Worm (Caenorhabditis elegans) whole organism, young adult: ENCODE data around the gene swan-2.

ENCODE experiments used
- ama-1 ChIP-seq, 3 experiments: fragments of 150-350 bp in 1 of 3; sonication (generic microtip) in 2 of 3; optimal IDR thresholded peaks; 2 replicates each; lab custom pipeline; 2014 to 2018; ENCODE audit warnings: missing biosample characterization in 2 of 3, missing genetic modification characterization in 2 of 3, missing genetic modification reagents in 2 of 3
- dpl-1 ChIP-seq: fragments of 150-350 bp; optimal IDR thresholded peaks from 2 replicates; lab custom pipeline; 2014; ENCODE audit warnings: missing biosample characterization, missing genetic modification reagents, missing genetic modification characterization
- egl-18 ChIP-seq: fragments of 200-800 bp; sonication (Bioruptor generic); IDR thresholded peaks from 2 replicates; pipeline ENCODE4 v1.3.6; 2022; ENCODE audit warnings: missing genetic modification reagents, missing genetic modification characterization, missing compliant biosample characterization
- sea-2 ChIP-seq: fragments of 200-800 bp; sonication (Bioruptor generic); IDR thresholded peaks from 2 replicates; pipeline ENCODE4 v1.3.6; 2022; ENCODE audit warnings: missing genetic modification characterization, missing compliant biosample characterization
- unc-130 ChIP-seq: sonication (generic microtip); optimal IDR thresholded peaks from 2 replicates; lab custom pipeline; 2016; ENCODE audit warnings: missing genetic modification reagents, missing genetic modification characterization, missing compliant biosample characterization
- zfh-2 ChIP-seq: fragments of 200-800 bp; sonication (Bioruptor generic); conservative IDR thresholded peaks from 2 replicates; pipeline ENCODE4 v1.3.6; 2022; ENCODE audit warnings: missing genetic modification reagents, missing genetic modification characterization, missing compliant biosample characterization

- TF ChIP-seq zfh-2 (no peak), dpl-1 (GFP tag; lab: Kevin White, UChicago) (no peak), unc-130 (GFP tag; lab: Kevin White, UChicago) (no peak), egl-18 (GFP tag; lab: Robert Waterston, UW) (no peak), ama-1 (optimal IDR thresholded peaks at IDR 0.05; lab: Kevin White, UChicago) (no peak), ama-1 (GFP tag; optimal IDR thresholded peaks at IDR 0.05; lab: Kevin White, UChicago) (no peak), sea-2 (GFP tag; lab: Robert Waterston, UW) (no peak)
Observed at ce11 chrV:13840909-13841308, 36.8 kb upstream of the swan-2 start, which contains the start of gene srx-17.
